Worm (Caenorhabditis elegans) whole organism, young adult: Measurements from ENCODE around the gene tag-124.

Source experiments
- B0019.2 ChIP-seq: fragments of 200-800 bp; sonication (Bioruptor generic); conservative IDR thresholded peaks from 2 replicates; pipeline ENCODE4 v1.3.6; 2022; ENCODE audit warnings: missing genetic modification reagents, missing genetic modification characterization, missing compliant biosample characterization
- B0336.3 ChIP-seq: fragments of 200-800 bp; sonication (Bioruptor generic); IDR thresholded peaks from 2 replicates; pipeline ENCODE4 v1.3.6; 2022; ENCODE audit warnings: missing genetic modification characterization, missing compliant biosample characterization
- C06A6.2 ChIP-seq: fragments of 200-800 bp; sonication (Bioruptor generic); conservative IDR thresholded peaks from 2 replicates; pipeline ENCODE4 v1.3.6; 2022; ENCODE audit warnings: missing genetic modification characterization, missing compliant biosample characterization
- F22D6.2 ChIP-seq: sonication (generic microtip); optimal IDR thresholded peaks from 2 replicates; lab custom pipeline; 2016; ENCODE audit warnings: mild to moderate bottlenecking, missing genetic modification characterization, missing compliant biosample characterization
- F23B12.7 ChIP-seq: sonication (generic microtip); optimal IDR thresholded peaks from 2 replicates; lab custom pipeline; 2017; ENCODE audit warnings: missing genetic modification characterization, mild to moderate bottlenecking, missing compliant biosample characterization, antibody characterized with exemption, moderate library complexity; ENCODE audit not compliant: insufficient read depth
- F37B4.10 ChIP-seq: fragments of 200-800 bp; sonication (Bioruptor generic); IDR thresholded peaks from 2 replicates; pipeline ENCODE4 v1.3.6; 2022; ENCODE audit warnings: missing genetic modification characterization, missing compliant biosample characterization
- F39B2.1 ChIP-seq: fragments of 200-800 bp; sonication (Bioruptor generic); IDR thresholded peaks from 2 replicates; pipeline ENCODE4 v1.3.6; 2022; ENCODE audit warnings: missing genetic modification reagents, missing genetic modification characterization, missing compliant biosample characterization
- K11D2.4 ChIP-seq: fragments of 200-800 bp; sonication (Bioruptor generic); IDR thresholded peaks from 2 replicates; pipeline ENCODE4 v1.3.6; 2022; ENCODE audit warnings: missing genetic modification reagents, missing genetic modification characterization, missing compliant biosample characterization
- K12H6.12 ChIP-seq: fragments of 200-800 bp; sonication (Bioruptor generic); optimal IDR thresholded peaks from 2 replicates; lab custom pipeline; 2018; ENCODE audit warnings: mild to moderate bottlenecking, missing genetic modification characterization, missing compliant biosample characterization
- Y53F4B.3 ChIP-seq: fragments of 200-800 bp; sonication (Bioruptor generic); IDR thresholded peaks from 2 replicates; pipeline ENCODE4 v1.3.6; 2022; ENCODE audit warnings: missing genetic modification reagents, missing genetic modification characterization, missing compliant biosample characterization
- Y53G8AR.9 ChIP-seq: fragments of 200-800 bp; sonication (Bioruptor generic); conservative IDR thresholded peaks from 2 replicates; pipeline ENCODE4 v1.3.6; 2022; ENCODE audit warnings: missing genetic modification reagents, missing genetic modification characterization, missing compliant biosample characterization
- Y56A3A.18 ChIP-seq: fragments of 200-800 bp; sonication (Bioruptor generic); IDR thresholded peaks from 2 replicates; pipeline ENCODE4 v1.3.6; 2022; ENCODE audit warnings: missing genetic modification reagents, missing genetic modification characterization, missing compliant biosample characterization
- Y79H2A.3 ChIP-seq: fragments of 200-800 bp; sonication (Bioruptor generic); conservative IDR thresholded peaks from 2 replicates; pipeline ENCODE4 v1.3.6; 2022; ENCODE audit warnings: missing genetic modification reagents, missing genetic modification characterization, missing compliant biosample characterization
- akir-1 ChIP-seq: fragments of 200-800 bp; sonication (Bioruptor generic); optimal IDR thresholded peaks from 2 replicates; lab custom pipeline; 2018; ENCODE audit warnings: mild to moderate bottlenecking, missing genetic modification characterization, moderate library complexity, missing compliant biosample characterization
- aptf-3 ChIP-seq: fragments of 200-800 bp; sonication (Bioruptor generic); IDR thresholded peaks from 2 replicates; pipeline ENCODE4 v1.3.6; 2022; ENCODE audit warnings: missing genetic modification characterization, missing compliant biosample characterization
- atf-7 ChIP-seq: sonication (generic microtip); optimal IDR thresholded peaks from 2 replicates; lab custom pipeline; 2017; ENCODE audit warnings: mild to moderate bottlenecking, missing genetic modification characterization, missing compliant biosample characterization
- attf-5 ChIP-seq: fragments of 200-800 bp; sonication (Bioruptor generic); optimal IDR thresholded peaks from 2 replicates; lab custom pipeline; 2018; ENCODE audit warnings: mild to moderate bottlenecking, missing genetic modification characterization, missing compliant biosample characterization
- attf-6 ChIP-seq: fragments of 200-800 bp; sonication (Bioruptor generic); IDR thresholded peaks from 2 replicates; pipeline ENCODE4 v1.3.6; 2022; ENCODE audit warnings: missing genetic modification reagents, missing genetic modification characterization, missing compliant biosample characterization
- ceh-27 ChIP-seq: fragments of 200-800 bp; sonication (Bioruptor generic); optimal IDR thresholded peaks from 2 replicates; lab custom pipeline; 2018; ENCODE audit warnings: mild to moderate bottlenecking, missing genetic modification characterization, moderate library complexity, missing compliant biosample characterization
- ceh-40 ChIP-seq: fragments of 200-800 bp; sonication (Bioruptor generic); IDR thresholded peaks from 2 replicates; pipeline ENCODE4 v1.3.6; 2022; ENCODE audit warnings: missing genetic modification characterization, missing compliant biosample characterization
- ceh-79 ChIP-seq: sonication (generic microtip); optimal IDR thresholded peaks from 2 replicates; lab custom pipeline; 2017; ENCODE audit warnings: mild to moderate bottlenecking, missing genetic modification characterization, missing compliant biosample characterization
- chd-7 ChIP-seq: sonication (generic microtip); optimal IDR thresholded peaks from 2 replicates; lab custom pipeline; 2016; ENCODE audit warnings: mild to moderate bottlenecking, missing genetic modification characterization, moderate library complexity, missing compliant biosample characterization
- dpff-1 ChIP-seq: sonication (generic microtip); optimal IDR thresholded peaks from 2 replicates; lab custom pipeline; 2017; ENCODE audit warnings: mild to moderate bottlenecking, missing genetic modification characterization, missing compliant biosample characterization
- efl-1 ChIP-seq: fragments of 150-350 bp; optimal IDR thresholded peaks from 2 replicates; lab custom pipeline; 2014; ENCODE audit warnings: missing biosample characterization, missing genetic modification reagents, missing genetic modification characterization
- egl-18 ChIP-seq: fragments of 200-800 bp; sonication (Bioruptor generic); IDR thresholded peaks from 2 replicates; pipeline ENCODE4 v1.3.6; 2022; ENCODE audit warnings: missing genetic modification reagents, missing genetic modification characterization, missing compliant biosample characterization
- ekl-4 ChIP-seq: fragments of 200-800 bp; sonication (Bioruptor generic); IDR thresholded peaks from 2 replicates; pipeline ENCODE4 v1.3.6; 2022; ENCODE audit warnings: missing genetic modification reagents, missing genetic modification characterization, missing compliant biosample characterization
- gei-17 ChIP-seq: fragments of 200-800 bp; sonication (Bioruptor generic); optimal IDR thresholded peaks from 2 replicates; lab custom pipeline; 2018; ENCODE audit warnings: mild to moderate bottlenecking, missing genetic modification characterization, missing compliant biosample characterization
- hrde-1 ChIP-seq: sonication (generic microtip); optimal IDR thresholded peaks from 2 replicates; lab custom pipeline; 2016; ENCODE audit warnings: missing genetic modification characterization, mild to moderate bottlenecking, missing compliant biosample characterization, moderate library complexity, missing genotype, missing genetic modification reagents, borderline replicate concordance
- hsf-1 ChIP-seq: fragments of 200-800 bp; sonication (Bioruptor generic); IDR thresholded peaks from 2 replicates; pipeline ENCODE4 v1.3.6; 2022; ENCODE audit warnings: missing genetic modification reagents, missing genetic modification characterization, missing compliant biosample characterization
- lag-1 ChIP-seq: fragments of 200-800 bp; sonication (Bioruptor generic); IDR thresholded peaks from 2 replicates; pipeline ENCODE4 v1.3.6; 2022; ENCODE audit warnings: missing genetic modification reagents, missing genetic modification characterization, missing compliant biosample characterization
- lin-54 ChIP-seq: fragments of 200-800 bp; sonication (Bioruptor generic); optimal IDR thresholded peaks from 2 replicates; lab custom pipeline; 2018; ENCODE audit warnings: mild to moderate bottlenecking, missing genetic modification characterization, missing compliant biosample characterization
- lir-1 ChIP-seq: fragments of 200-800 bp; sonication (Bioruptor generic); conservative IDR thresholded peaks from 2 replicates; pipeline ENCODE4 v1.3.6; 2022; ENCODE audit warnings: missing genetic modification reagents, missing genetic modification characterization, missing compliant biosample characterization
- nhr-27 ChIP-seq: fragments of 200-800 bp; sonication (Bioruptor generic); optimal IDR thresholded peaks from 2 replicates; lab custom pipeline; 2018; ENCODE audit warnings: mild to moderate bottlenecking, missing genetic modification characterization, moderate library complexity, missing compliant biosample characterization
- pbrm-1 ChIP-seq: fragments of 200-800 bp; sonication (Bioruptor generic); IDR thresholded peaks from 2 replicates; pipeline ENCODE4 v1.3.6; 2022; ENCODE audit warnings: missing genetic modification reagents, missing genetic modification characterization, missing compliant biosample characterization
- repo-1 ChIP-seq: sonication (generic microtip); optimal IDR thresholded peaks from 2 replicates; lab custom pipeline; 2017; ENCODE audit warnings: mild to moderate bottlenecking, missing genetic modification characterization, missing compliant biosample characterization
- rpc-1 ChIP-seq, 2 experiments: fragments of 150-350 bp in 1 of 2; sonication (generic microtip) in 1 of 2; optimal IDR thresholded peaks; 2 replicates each; lab custom pipeline; 2014 to 2018; ENCODE audit warnings: missing biosample characterization in 1 of 2, missing genetic modification characterization in 1 of 2, missing genetic modification reagents in 1 of 2, missing genotype in 1 of 2
- sea-2 ChIP-seq: fragments of 200-800 bp; sonication (Bioruptor generic); IDR thresholded peaks from 2 replicates; pipeline ENCODE4 v1.3.6; 2022; ENCODE audit warnings: missing genetic modification characterization, missing compliant biosample characterization
- snpc-1.3 ChIP-seq: sonication (generic microtip); optimal IDR thresholded peaks from 2 replicates; lab custom pipeline; 2017; ENCODE audit warnings: missing genetic modification characterization, mild to moderate bottlenecking, missing compliant biosample characterization, antibody characterized with exemption, moderate library complexity, missing genotype, missing genetic modification reagents; ENCODE audit not compliant: insufficient read depth
- snpc-3.4 ChIP-seq: sonication (generic microtip); optimal IDR thresholded peaks from 2 replicates; lab custom pipeline; 2017; ENCODE audit warnings: missing genetic modification characterization, mild to moderate bottlenecking, missing compliant biosample characterization, antibody characterized with exemption, moderate library complexity, missing genotype, missing genetic modification reagents
- sptf-2 ChIP-seq: fragments of 200-800 bp; sonication (Bioruptor generic); optimal IDR thresholded peaks from 2 replicates; lab custom pipeline; 2018; ENCODE audit warnings: mild to moderate bottlenecking, missing genetic modification characterization, missing compliant biosample characterization
- tbp1 ChIP-seq: fragments of 200-800 bp; sonication (Bioruptor generic); optimal IDR thresholded peaks from 2 replicates; lab custom pipeline; 2018; ENCODE audit warnings: mild to moderate bottlenecking, missing genetic modification characterization, missing compliant biosample characterization
- tlf-1 ChIP-seq: fragments of 200-800 bp; sonication (Bioruptor generic); optimal IDR thresholded peaks from 2 replicates; lab custom pipeline; 2018; ENCODE audit warnings: mild to moderate bottlenecking, missing genetic modification characterization, missing compliant biosample characterization
- unc-62 ChIP-seq: fragments of 150-350 bp; optimal IDR thresholded peaks from 2 replicates; lab custom pipeline; 2014; ENCODE audit warnings: missing biosample characterization, missing genetic modification reagents, missing genetic modification characterization
- zfh-2 ChIP-seq: fragments of 200-800 bp; sonication (Bioruptor generic); conservative IDR thresholded peaks from 2 replicates; pipeline ENCODE4 v1.3.6; 2022; ENCODE audit warnings: missing genetic modification reagents, missing genetic modification characterization, missing compliant biosample characterization
- zim-3 ChIP-seq: sonication (generic microtip); optimal IDR thresholded peaks from 2 replicates; lab custom pipeline; 2017; ENCODE audit warnings: mild to moderate bottlenecking, missing genetic modification characterization, moderate library complexity, missing compliant biosample characterization
- ztf-28 ChIP-seq: fragments of 200-800 bp; sonication (Bioruptor generic); IDR thresholded peaks from 2 replicates; pipeline ENCODE4 v1.3.6; 2022; ENCODE audit warnings: missing genetic modification reagents, missing genetic modification characterization, missing compliant biosample characterization
- ztf-3 ChIP-seq: fragments of 200-800 bp; sonication (Bioruptor generic); optimal IDR thresholded peaks from 2 replicates; lab custom pipeline; 2018; ENCODE audit warnings: mild to moderate bottlenecking, missing genetic modification characterization, missing compliant biosample characterization

Gene tag-124

DNA sequence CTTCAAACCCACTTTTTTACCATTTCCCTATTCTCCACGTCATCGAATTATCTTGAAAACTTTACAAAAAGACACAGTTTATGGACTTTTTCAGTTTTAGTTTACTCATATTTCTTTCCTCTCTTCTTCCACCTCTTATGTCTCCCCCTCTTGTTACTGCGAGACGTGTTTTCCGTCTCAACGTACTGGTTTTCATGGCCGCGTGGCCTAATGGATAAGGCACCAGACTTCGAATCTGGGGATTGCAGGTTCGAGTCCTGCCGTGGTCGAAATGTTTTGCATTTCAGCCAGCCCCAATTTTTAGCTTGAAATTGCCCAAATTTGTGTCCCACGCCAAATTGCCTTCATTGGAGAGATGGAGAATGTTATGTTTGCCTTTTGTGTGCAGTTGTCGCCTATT lies 25.0 kb upstream of the tag-124 start (continued):
- TF ChIP-seq snpc-3.4 (tag; lab: Kevin White, UChicago), result peak; percentile 88
- TF ChIP-seq ekl-4 (GFP tag; lab: Robert Waterston, UW), result 0 out of 2 replicates have a peak, but pooled peaks have one; percentile 62
- TF ChIP-seq hrde-1 (tag; lab: Kevin White, UChicago), result peak; percentile 68
- peak; percentile 65; the same call in 1 of the 2 replicates for TF ChIP-seq Y53G8AR.9 (GFP tag; lab: Robert Waterston, UW)
- no peak for TF ChIP-seq lir-1
- TF ChIP-seq ceh-27 (GFP tag; lab: Kevin White, UChicago), result peak; percentile 79
- TF ChIP-seq K11D2.4 (GFP tag; lab: Robert Waterston, UW), result 0 out of 2 replicates have a peak, but pooled peaks have one; percentile 55
- TF ChIP-seq attf-6 (GFP tag; lab: Robert Waterston, UW), result no peak
- TF ChIP-seq ztf-3 (GFP tag; lab: Kevin White, UChicago), result no peak
- 0 out of 2 replicates have a peak, but pooled peaks have one; percentile 35 for TF ChIP-seq F37B4.10
- peak; percentile 77 for TF ChIP-seq pbrm-1 (GFP tag; lab: Robert Waterston, UW)
- TF ChIP-seq akir-1 (GFP tag; lab: Kevin White, UChicago), result no peak
- TF ChIP-seq aptf-3, result no peak
- peak; percentile 55 for TF ChIP-seq snpc-1.3 (tag; lab: Kevin White, UChicago)
- TF ChIP-seq F23B12.7 (tag; lab: Kevin White, UChicago), result peak; percentile 84
- no peak for TF ChIP-seq nhr-27 (tag; lab: Kevin White, UChicago)
- peak; percentile 77; the same call in 1 of the 2 replicates for TF ChIP-seq Y56A3A.18 (GFP tag; lab: Robert Waterston, UW)
- peak; percentile 98 for TF ChIP-seq tbp1 (GFP tag; lab: Kevin White, UChicago)
- 0 out of 2 replicates have a peak, but pooled peaks have one; percentile 51 for TF ChIP-seq Y79H2A.3 (GFP tag; lab: Robert Waterston, UW)
- no peak for TF ChIP-seq ceh-40 (GFP tag; lab: Robert Waterston, UW)
- TF ChIP-seq egl-18, result no peak
- TF ChIP-seq B0019.2 (GFP tag; lab: Robert Waterston, UW), result no peak
- 0 out of 2 replicates have a peak, but pooled peaks have one; percentile 58 for TF ChIP-seq ztf-28
- TF ChIP-seq repo-1, result peak; percentile 5
- TF ChIP-seq atf-7 (tag; lab: Kevin White, UChicago), result peak; percentile 54
- no peak for TF ChIP-seq dpff-1 (tag; lab: Kevin White, UChicago)
- TF ChIP-seq zfh-2 (GFP tag; lab: Robert Waterston, UW), result no peak
- no peak for TF ChIP-seq unc-62 (GFP tag; lab: Kevin White, UChicago)
- TF ChIP-seq attf-5 (GFP tag; lab: Kevin White, UChicago), result peak; percentile 61
- TF ChIP-seq lin-54 (GFP tag; lab: Kevin White, UChicago), result peak; percentile 48
- TF ChIP-seq K12H6.12 (tag; lab: Kevin White, UChicago), result peak; percentile 52
- peak; percentile 83 for TF ChIP-seq rpc-1 (optimal IDR thresholded peaks at IDR 0.05; lab: Kevin White, UChicago)
- TF ChIP-seq rpc-1 (tag; optimal IDR thresholded peaks at IDR 0.05; lab: Kevin White, UChicago), result peak; percentile 95
- peak; percentile 6 for TF ChIP-seq tlf-1 (GFP tag; lab: Kevin White, UChicago)
- TF ChIP-seq chd-7 (tag; lab: Kevin White, UChicago), result peak; percentile 80
- TF ChIP-seq C06A6.2 (GFP tag; lab: Robert Waterston, UW), result 0 out of 2 replicates have a peak, but pooled peaks have one; percentile 17
- no peak for TF ChIP-seq gei-17 (GFP tag; lab: Kevin White, UChicago)
- no peak for TF ChIP-seq sea-2 (GFP tag; lab: Robert Waterston, UW)
- TF ChIP-seq F39B2.1 (GFP tag; lab: Robert Waterston, UW), result no peak
- TF ChIP-seq zim-3, result peak; percentile 87
- no peak for TF ChIP-seq lag-1 (GFP tag; lab: Robert Waterston, UW)
- TF ChIP-seq B0336.3, result peak; percentile 50; the same call in 1 of the 2 replicates
- TF ChIP-seq F22D6.2 (tag; lab: Kevin White, UChicago), result no peak
- no peak for TF ChIP-seq efl-1 (GFP tag; lab: Kevin White, UChicago)
- no peak for TF ChIP-seq hsf-1 (GFP tag; lab: Robert Waterston, UW)
- no peak for TF ChIP-seq ceh-79 (tag; lab: Kevin White, UChicago)
- TF ChIP-seq Y53F4B.3 (GFP tag; lab: Robert Waterston, UW), result no peak
- peak; percentile 12 for TF ChIP-seq sptf-2 (GFP tag; lab: Kevin White, UChicago)
